Fruit fly (Drosophila melanogaster) whole organism, embryonic: ENCODE data around the gene CG4607.

Experiments
- Bteb2 ChIP-seq: fragments of 200-800 bp; sonication (Bioruptor generic); optimal IDR thresholded peaks from 2 replicates; lab custom pipeline; 2016; ENCODE audit warnings: missing biosample characterization, missing genetic modification characterization
- C15 ChIP-seq: fragments of 200-800 bp; sonication (Bioruptor generic); IDR thresholded peaks from 3 replicates; pipeline ENCODE4 v1.3.6; 2022; ENCODE audit warnings: missing biosample characterization, missing genetic modification characterization
- CG1024 ChIP-seq: fragments of 200-800 bp; sonication (Bioruptor generic); IDR thresholded peaks from 2 replicates; pipeline ENCODE4 v1.3.6; 2022; ENCODE audit warnings: missing biosample characterization, missing genetic modification characterization
- CG10274 ChIP-seq: fragments of 200-800 bp; sonication (Bioruptor generic); optimal IDR thresholded peaks from 3 replicates; lab custom pipeline; 2017; ENCODE audit warnings: missing biosample characterization, mild to moderate bottlenecking, missing genetic modification characterization
- CG11085 ChIP-seq: fragments of 200-800 bp; sonication (Bioruptor generic); IDR thresholded peaks from 2 replicates; pipeline ENCODE4 v1.3.6; 2022; ENCODE audit warnings: missing biosample characterization, missing genetic modification characterization
- CG11504 ChIP-seq: fragments of 200-800 bp; sonication (Bioruptor generic); optimal IDR thresholded peaks from 3 replicates; lab custom pipeline; 2019; ENCODE audit warnings: missing biosample characterization, mild to moderate bottlenecking, missing genetic modification characterization, moderate library complexity
- CG11560 ChIP-seq: fragments of 200-800 bp; sonication (Bioruptor generic); IDR thresholded peaks from 3 replicates; pipeline ENCODE4 v1.3.6; 2022; ENCODE audit warnings: missing biosample characterization, missing genetic modification characterization
- CG12104 ChIP-seq: fragments of 200-800 bp; sonication (Bioruptor generic); optimal IDR thresholded peaks from 3 replicates; lab custom pipeline; 2016; ENCODE audit warnings: missing biosample characterization, missing genetic modification characterization
- CG12299 ChIP-seq: fragments of 200-800 bp; sonication (Bioruptor generic); optimal IDR thresholded peaks from 2 replicates; lab custom pipeline; 2018; ENCODE audit warnings: missing biosample characterization, mild to moderate bottlenecking, missing genetic modification characterization
- CG13775 ChIP-seq: fragments of 200-800 bp; sonication (Bioruptor generic); optimal IDR thresholded peaks from 3 replicates; lab custom pipeline; 2017; ENCODE audit warnings: missing biosample characterization, mild to moderate bottlenecking, missing genetic modification characterization
- CG14441 ChIP-seq: fragments of 200-800 bp; sonication (Bioruptor generic); IDR thresholded peaks from 2 replicates; pipeline ENCODE4 v1.3.6; 2022; ENCODE audit warnings: missing biosample characterization, missing genetic modification characterization
- CG1647 ChIP-seq: fragments of 200-800 bp; sonication (Bioruptor generic); optimal IDR thresholded peaks from 3 replicates; lab custom pipeline; 2016; ENCODE audit warnings: missing biosample characterization, missing genetic modification characterization
- CG17802 ChIP-seq: fragments of 200-800 bp; sonication (Bioruptor generic); optimal IDR thresholded peaks from 2 replicates; lab custom pipeline; 2018; ENCODE audit warnings: missing biosample characterization, mild to moderate bottlenecking, missing genetic modification characterization, moderate library complexity
- CG18011 ChIP-seq: fragments of 200-800 bp; sonication (Bioruptor generic); optimal IDR thresholded peaks from 2 replicates; lab custom pipeline; 2017; ENCODE audit warnings: missing biosample characterization, missing genetic modification characterization, mild to moderate bottlenecking, moderate library complexity, missing genotype
- CG2120 ChIP-seq: fragments of 200-800 bp; sonication (Bioruptor generic); optimal IDR thresholded peaks from 3 replicates; lab custom pipeline; 2016; ENCODE audit warnings: missing biosample characterization, missing genetic modification characterization
- CG3281 ChIP-seq: fragments of 200-800 bp; sonication (Bioruptor generic); optimal IDR thresholded peaks from 3 replicates; lab custom pipeline; 2017; ENCODE audit warnings: missing biosample characterization, mild to moderate bottlenecking, missing genetic modification characterization
- CG4854 ChIP-seq: fragments of 200-800 bp; sonication (Bioruptor generic); optimal IDR thresholded peaks from 2 replicates; lab custom pipeline; 2016; ENCODE audit warnings: missing biosample characterization, missing genetic modification characterization, inconsistent platforms
- CG6683 ChIP-seq: fragments of 200-800 bp; sonication (Bioruptor generic); optimal IDR thresholded peaks from 2 replicates; lab custom pipeline; 2017; ENCODE audit warnings: missing biosample characterization, mild to moderate bottlenecking, missing genetic modification characterization, missing genetic modification reagents
- CG6854 ChIP-seq: fragments of 200-800 bp; sonication (Bioruptor generic); optimal IDR thresholded peaks from 3 replicates; lab custom pipeline; 2017; ENCODE audit warnings: missing biosample characterization, mild to moderate bottlenecking, missing genetic modification characterization
- CG7928 ChIP-seq: fragments of 200-800 bp; sonication (Bioruptor generic); optimal IDR thresholded peaks from 2 replicates; lab custom pipeline; 2017; ENCODE audit warnings: missing biosample characterization, mild to moderate bottlenecking, missing genetic modification characterization
- CG7963 ChIP-seq: fragments of 200-800 bp; sonication (Bioruptor generic); IDR thresholded peaks from 3 replicates; pipeline ENCODE4 v1.3.6; 2022; ENCODE audit warnings: missing biosample characterization, missing genetic modification characterization; ENCODE audit not compliant: partially characterized antibody
- CG8089 ChIP-seq: fragments of 200-800 bp; sonication (Bioruptor generic); optimal IDR thresholded peaks from 3 replicates; lab custom pipeline; 2016; ENCODE audit warnings: missing biosample characterization, missing genetic modification characterization
- CG8281 ChIP-seq: fragments of 200-800 bp; sonication (Bioruptor generic); optimal IDR thresholded peaks from 2 replicates; lab custom pipeline; 2018; ENCODE audit warnings: missing biosample characterization, mild to moderate bottlenecking, missing genetic modification characterization, moderate library complexity
- CG8290 ChIP-seq, 3 experiments: fragments of 200-800 bp; sonication (Bioruptor generic); optimal IDR thresholded peaks; 2 replicates each; lab custom pipeline; 2016 to 2019; ENCODE audit warnings: missing biosample characterization in 3 of 3, missing genetic modification characterization in 3 of 3, mild to moderate bottlenecking in 2 of 3, moderate library complexity in 1 of 3
- CG8388 ChIP-seq: fragments of 200-800 bp; sonication (Bioruptor generic); optimal IDR thresholded peaks from 2 replicates; lab custom pipeline; 2019; ENCODE audit warnings: missing biosample characterization, mild to moderate bottlenecking, missing genetic modification characterization, moderate library complexity
- CG9215 ChIP-seq: fragments of 200-800 bp; sonication (Bioruptor generic); IDR thresholded peaks from 2 replicates; pipeline ENCODE4 v1.3.6; 2022; ENCODE audit warnings: missing biosample characterization, missing genetic modification characterization
- CG9932 ChIP-seq: fragments of 200-800 bp; sonication (Bioruptor generic); IDR thresholded peaks from 2 replicates; pipeline ENCODE4 v1.3.6; 2022; ENCODE audit warnings: missing biosample characterization, missing genetic modification characterization
- D ChIP-seq, 2 experiments: fragments of 200-800 bp in 1 of 2; fragments of >200 bp in 1 of 2; sonication (Bioruptor generic) in 1 of 2; optimal IDR thresholded peaks; 2 replicates in 1 of 2; 3 replicates in 1 of 2; lab custom pipeline; 2017; ENCODE audit warnings: mild to moderate bottlenecking in 1 of 2, missing biosample characterization in 1 of 2, missing genetic modification characterization in 1 of 2, missing genetic modification reagents in 1 of 2
- Dip2 ChIP-seq: fragments of 200-800 bp; sonication (Bioruptor generic); IDR thresholded peaks from 2 replicates; pipeline ENCODE4 v1.3.6; 2022; ENCODE audit warnings: missing biosample characterization, missing genetic modification characterization
- Dp ChIP-seq: fragments of 200-800 bp; sonication (Bioruptor generic); optimal IDR thresholded peaks from 2 replicates; lab custom pipeline; 2018; ENCODE audit warnings: missing biosample characterization, mild to moderate bottlenecking, missing genetic modification characterization, moderate library complexity
- H2.0 ChIP-seq: fragments of 200-800 bp; sonication (Bioruptor generic); IDR thresholded peaks from 2 replicates; pipeline ENCODE4 v1.3.6; 2022; ENCODE audit warnings: missing biosample characterization, missing genetic modification characterization
- Hmr ChIP-seq: fragments of 200-800 bp; sonication (Bioruptor generic); optimal IDR thresholded peaks from 3 replicates; lab custom pipeline; 2017; ENCODE audit warnings: mild to moderate bottlenecking, missing biosample characterization, missing genetic modification reagents, missing genetic modification characterization
- Hr51 ChIP-seq, 2 experiments: fragments of 200-800 bp; sonication (Bioruptor generic); optimal IDR thresholded peaks; 2 replicates in 1 of 2; 3 replicates in 1 of 2; lab custom pipeline; 2016 to 2018; ENCODE audit warnings: missing biosample characterization in 2 of 2, missing genetic modification characterization in 2 of 2, mild to moderate bottlenecking in 1 of 2, moderate library complexity in 1 of 2
- Poxn ChIP-seq: fragments of 200-800 bp; sonication (Bioruptor generic); IDR thresholded peaks from 2 replicates; pipeline ENCODE4 v1.3.6; 2022; ENCODE audit warnings: missing biosample characterization, missing genetic modification characterization
- Sox100B ChIP-seq: fragments of 200-800 bp; sonication (Bioruptor generic); optimal IDR thresholded peaks from 3 replicates; lab custom pipeline; 2018; ENCODE audit warnings: missing biosample characterization, mild to moderate bottlenecking, missing genetic modification characterization
- Vsx1 ChIP-seq: fragments of 200-800 bp; sonication (Bioruptor generic); optimal IDR thresholded peaks from 2 replicates; lab custom pipeline; 2017; ENCODE audit warnings: missing biosample characterization, mild to moderate bottlenecking, missing genetic modification characterization, missing genetic modification reagents
- ac ChIP-seq: fragments of 200-800 bp; sonication (Bioruptor generic); optimal IDR thresholded peaks from 3 replicates; lab custom pipeline; 2017; ENCODE audit warnings: missing biosample characterization, mild to moderate bottlenecking, missing genetic modification characterization
- bcd ChIP-seq: fragments of 200-800 bp; sonication (Bioruptor generic); optimal IDR thresholded peaks from 2 replicates; lab custom pipeline; 2017; ENCODE audit warnings: missing biosample characterization, mild to moderate bottlenecking, missing genetic modification characterization
- croc ChIP-seq: fragments of 200-800 bp; sonication (Bioruptor generic); conservative IDR thresholded peaks from 3 replicates; pipeline ENCODE4 v1.3.6; 2022; ENCODE audit warnings: missing biosample characterization, missing genetic modification characterization
- gce ChIP-seq: fragments of 200-800 bp; sonication (Bioruptor generic); IDR thresholded peaks from 3 replicates; pipeline ENCODE4 v1.3.6; 2022; ENCODE audit warnings: missing biosample characterization, missing genetic modification characterization
- grau ChIP-seq: fragments of 200-800 bp; optimal IDR thresholded peaks from 3 replicates; lab custom pipeline; 2019; ENCODE audit warnings: missing biosample characterization, mild to moderate bottlenecking, missing genetic modification characterization, moderate library complexity
- hbn ChIP-seq: fragments of 200-800 bp; sonication (Bioruptor generic); IDR thresholded peaks from 2 replicates; pipeline ENCODE4 v1.3.6; 2022; ENCODE audit warnings: missing biosample characterization, missing genetic modification characterization; ENCODE audit not compliant: partially characterized antibody
- lbe ChIP-seq: fragments of 200-800 bp; sonication (Bioruptor generic); optimal IDR thresholded peaks from 2 replicates; lab custom pipeline; 2016; ENCODE audit warnings: missing biosample characterization, mild to moderate bottlenecking, missing genetic modification characterization
- lmd ChIP-seq: fragments of 200-800 bp; sonication (Bioruptor generic); IDR thresholded peaks from 2 replicates; pipeline ENCODE4 v1.3.6; 2022; ENCODE audit warnings: missing biosample characterization, missing genetic modification characterization
- nerfin-2 ChIP-seq: fragments of 200-800 bp; sonication (Bioruptor generic); IDR thresholded peaks from 2 replicates; pipeline ENCODE4 v1.3.6; 2022; ENCODE audit warnings: missing biosample characterization, missing genetic modification characterization; ENCODE audit not compliant: partially characterized antibody
- salm ChIP-seq: fragments of 200-800 bp; sonication (Bioruptor generic); optimal IDR thresholded peaks from 2 replicates; lab custom pipeline; 2018; ENCODE audit warnings: missing biosample characterization, mild to moderate bottlenecking, missing genetic modification characterization
- sens ChIP-seq: fragments of 200-800 bp; sonication (Bioruptor generic); peaks from one replicate; lab custom pipeline; 2016; ENCODE audit warnings: missing biosample characterization, missing genetic modification characterization
- sens-2 ChIP-seq: fragments of 200-800 bp; sonication (Bioruptor generic); IDR thresholded peaks from 2 replicates; pipeline ENCODE4 v1.3.6; 2022; ENCODE audit warnings: missing biosample characterization, missing genetic modification characterization
- sug ChIP-seq: fragments of 200-800 bp; optimal IDR thresholded peaks from 2 replicates; lab custom pipeline; 2019; ENCODE audit warnings: missing biosample characterization, mild to moderate bottlenecking, missing genetic modification characterization, moderate library complexity
- vfl ChIP-seq: fragments of 200-800 bp; sonication (Bioruptor generic); optimal IDR thresholded peaks from 2 replicates; lab custom pipeline; 2016; ENCODE audit warnings: missing biosample characterization, missing genetic modification characterization
- zfh1 ChIP-seq: fragments of 200-800 bp; sonication (Bioruptor generic); IDR thresholded peaks from 3 replicates; pipeline ENCODE4 v1.3.6; 2022; ENCODE audit warnings: missing biosample characterization, missing genetic modification characterization

The CG4607 gene

dm6 chrX:7067248-7067647 is 2.0 kb upstream of the CG4607 start (continued):
- TF ChIP-seq CG9932 (GFP tag; lab: Robert Waterston, UW) (peak; percentile 59), CG13775 (no peak), bcd (GFP tag; lab: Kevin White, UChicago) (no peak), hbn (GFP tag; lab: Robert Waterston, UW) (no peak), sens (peak; percentile 30), CG6683 (GFP tag; lab: Kevin White, UChicago) (no peak), Poxn (GFP tag; lab: Robert Waterston, UW) (no peak), sens-2 (GFP tag; lab: Robert Waterston, UW) (no peak), CG8089 (no peak), CG1024 (GFP tag; lab: Robert Waterston, UW) (no peak), Dip2 (no peak), CG2120 (GFP tag; lab: Kevin White, UChicago) (peak; percentile 44), CG8388 (GFP tag; lab: Kevin White, UChicago) (no peak), Vsx1 (GFP tag; lab: Kevin White, UChicago) (no peak), lbe (GFP tag; lab: Kevin White, UChicago) (peak; percentile 14), CG11085 (GFP tag; lab: Robert Waterston, UW) (no peak), nerfin-2 (GFP tag; lab: Robert Waterston, UW) (no peak), Bteb2 (GFP tag; lab: Kevin White, UChicago) (no peak), CG10274 (GFP tag; lab: Kevin White, UChicago) (no peak), CG8281 (no peak), CG18011 (GFP tag; lab: Kevin White, UChicago) (no peak), CG1647 (GFP tag; lab: Kevin White, UChicago) (no peak), CG11560 (tag; lab: Robert Waterston, UW) (no peak), D (optimal IDR thresholded peaks at IDR 0.05; lab: Kevin White, UChicago) (no peak), D (GFP tag; optimal IDR thresholded peaks at IDR 0.05; lab: Kevin White, UChicago) (no peak), CG17802 (tag; lab: Kevin White, UChicago) (no peak), CG8290 (GFP tag; optimal IDR thresholded peaks at IDR 0.05; lab: Kevin White, UChicago) (no peak), CG8290 (tag; optimal IDR thresholded peaks at IDR 0.05; lab: Kevin White, UChicago) (no peak), C15 (no peak), salm (tag; lab: Kevin White, UChicago) (no peak), CG7928 (GFP tag; lab: Kevin White, UChicago) (no peak), Dp (GFP tag; lab: Kevin White, UChicago) (no peak), CG11504 (tag; lab: Kevin White, UChicago) (no peak), CG9215 (GFP tag; lab: Robert Waterston, UW) (peak; percentile 42), sug (tag; lab: Kevin White, UChicago) (peak; percentile 1), lmd (peak; percentile 20; the same call in 1 of the 2 replicates), Sox100B (GFP tag; lab: Kevin White, UChicago) (no peak), CG14441 (no peak), CG3281 (peak; percentile 10), gce (GFP tag; lab: Robert Waterston, UW) (no peak), CG12104 (no peak), CG12299 (no peak), Hmr (GFP tag; lab: Kevin White, UChicago) (peak; percentile 2), H2.0 (GFP tag; lab: Robert Waterston, UW) (no peak), CG4854 (no peak), croc (no peak), CG7963 (GFP tag; lab: Robert Waterston, UW) (no peak), ac (GFP tag; lab: Kevin White, UChicago) (no peak), Hr51 (GFP tag; optimal IDR thresholded peaks at IDR 0.05; lab: Kevin White, UChicago) (no peak), CG6854 (no peak), grau (peak; percentile 47), zfh1 (GFP tag; lab: Robert Waterston, UW) (no peak), vfl (GFP tag; lab: Kevin White, UChicago) (no peak)
